Worm (Caenorhabditis elegans): ENCODE results near the gene glb-2.

Gene glb-2

ce11 chrIV:7263137-7263536 lies at the start of gene glb-2:
Gene glb-2 (minus strand): TSS chrIV:7263237.
- TF ChIP-seq cog-1 (tag; optimal IDR thresholded peaks at IDR 0.05): no peak
- no peak for TF ChIP-seq ztf-23 (GFP tag; IDR thresholded peaks at IDR 0.05)
- TF ChIP-seq ref-1 (GFP tag; conservative IDR thresholded peaks at IDR 0.05): no peak
- TF ChIP-seq tab-1 (GFP tag; IDR thresholded peaks at IDR 0.05): no peak
- no peak for TF ChIP-seq klf-2 (GFP tag; conservative IDR thresholded peaks at IDR 0.05)
- TF ChIP-seq ztf-29 (GFP tag; IDR thresholded peaks at IDR 0.05): no peak
- TF ChIP-seq med-1 (GFP tag; optimal IDR thresholded peaks at IDR 0.05; ENCODE audit: insufficient read depth): no peak
- TF ChIP-seq T22C8.4 (GFP tag; IDR thresholded peaks at IDR 0.05): no peak
- no peak for TF ChIP-seq flt-1 (GFP tag; IDR thresholded peaks at IDR 0.05)

ce11 chrIV:7312620-7313194 lies 49.7 kb upstream of the glb-2 start:
- TF ChIP-seq ztf-23 (GFP tag; IDR thresholded peaks at IDR 0.05): no peak
- TF ChIP-seq med-1 (GFP tag; optimal IDR thresholded peaks at IDR 0.05; ENCODE audit: insufficient read depth): no peak
- TF ChIP-seq T22C8.4 (GFP tag; IDR thresholded peaks at IDR 0.05): no peak
- no peak for TF ChIP-seq ztf-29 (GFP tag; IDR thresholded peaks at IDR 0.05)
- no peak for TF ChIP-seq klf-2 (GFP tag; conservative IDR thresholded peaks at IDR 0.05)
- TF ChIP-seq cog-1 (tag; optimal IDR thresholded peaks at IDR 0.05): no peak
- no peak for TF ChIP-seq tab-1 (GFP tag; IDR thresholded peaks at IDR 0.05)
- TF ChIP-seq ref-1 (GFP tag; conservative IDR thresholded peaks at IDR 0.05): no peak
- TF ChIP-seq flt-1 (GFP tag; IDR thresholded peaks at IDR 0.05): no peak

ce11 chrIV:7310842-7311241 lies 47.8 kb upstream of the glb-2 start:
- TF ChIP-seq ztf-29 (GFP tag; IDR thresholded peaks at IDR 0.05) (no peak), ztf-23 (GFP tag; IDR thresholded peaks at IDR 0.05) (no peak), flt-1 (GFP tag; IDR thresholded peaks at IDR 0.05) (no peak), cog-1 (tag; optimal IDR thresholded peaks at IDR 0.05) (no peak), tab-1 (GFP tag; IDR thresholded peaks at IDR 0.05) (no peak), klf-2 (GFP tag; conservative IDR thresholded peaks at IDR 0.05) (no peak), ref-1 (GFP tag; conservative IDR thresholded peaks at IDR 0.05) (no peak), med-1 (GFP tag; optimal IDR thresholded peaks at IDR 0.05; ENCODE audit: insufficient read depth) (no peak), T22C8.4 (GFP tag; IDR thresholded peaks at IDR 0.05) (no peak)

ce11 chrIV:7310410-7310809 lies 47.4 kb upstream of the glb-2 start, which contains the start of gene grl-4:
Gene grl-4 (minus strand): TSS chrIV:7310760.
- no peak for TF ChIP-seq klf-2 (GFP tag; conservative IDR thresholded peaks at IDR 0.05)
- TF ChIP-seq med-1 (GFP tag; optimal IDR thresholded peaks at IDR 0.05; ENCODE audit: insufficient read depth): no peak
- no peak for TF ChIP-seq ztf-23 (GFP tag; IDR thresholded peaks at IDR 0.05)
- no peak for TF ChIP-seq flt-1 (GFP tag; IDR thresholded peaks at IDR 0.05)
- TF ChIP-seq tab-1 (GFP tag; IDR thresholded peaks at IDR 0.05): no peak
- TF ChIP-seq ref-1 (GFP tag; conservative IDR thresholded peaks at IDR 0.05): no peak
- no peak for TF ChIP-seq T22C8.4 (GFP tag; IDR thresholded peaks at IDR 0.05)
- TF ChIP-seq ztf-29 (GFP tag; IDR thresholded peaks at IDR 0.05): no peak
- TF ChIP-seq cog-1 (tag; optimal IDR thresholded peaks at IDR 0.05): no peak

- TF ChIP-seq ztf-23 (GFP tag; IDR thresholded peaks at IDR 0.05) (no peak), klf-2 (GFP tag; conservative IDR thresholded peaks at IDR 0.05) (no peak), ztf-29 (GFP tag; IDR thresholded peaks at IDR 0.05) (no peak), flt-1 (GFP tag; IDR thresholded peaks at IDR 0.05) (no peak), T22C8.4 (GFP tag; IDR thresholded peaks at IDR 0.05) (no peak), ref-1 (GFP tag; conservative IDR thresholded peaks at IDR 0.05) (no peak), med-1 (GFP tag; optimal IDR thresholded peaks at IDR 0.05; ENCODE audit: insufficient read depth) (no peak), tab-1 (GFP tag; IDR thresholded peaks at IDR 0.05) (no peak), cog-1 (tag; optimal IDR thresholded peaks at IDR 0.05) (no peak)
These were observed 46.6 kb upstream of the glb-2 start for ce11 chrIV:7309678-7310077.

- TF ChIP-seq flt-1 (GFP tag; IDR thresholded peaks at IDR 0.05): no peak
- TF ChIP-seq klf-2 (GFP tag; conservative IDR thresholded peaks at IDR 0.05): no peak
- TF ChIP-seq T22C8.4 (GFP tag; IDR thresholded peaks at IDR 0.05): no peak
- no peak for TF ChIP-seq ztf-23 (GFP tag; IDR thresholded peaks at IDR 0.05)
- no peak for TF ChIP-seq ztf-29 (GFP tag; IDR thresholded peaks at IDR 0.05)
- TF ChIP-seq cog-1 (tag; optimal IDR thresholded peaks at IDR 0.05): no peak
- TF ChIP-seq tab-1 (GFP tag; IDR thresholded peaks at IDR 0.05): no peak
- no peak for TF ChIP-seq ref-1 (GFP tag; conservative IDR thresholded peaks at IDR 0.05)
- no peak for TF ChIP-seq med-1 (GFP tag; optimal IDR thresholded peaks at IDR 0.05; ENCODE audit: insufficient read depth)
These were observed 45.9 kb upstream of the glb-2 start, which contains the start of gene F42C5.6 for ce11 chrIV:7308974-7309373. Gene F42C5.6 (minus strand): TSS chrIV:7309074.

ce11 chrIV:7305325-7305724 lies 42.3 kb upstream of the glb-2 start, which contains the start of gene npr-27:
Gene npr-27 (plus strand): TSS chrIV:7305625.
- TF ChIP-seq cog-1 (tag; optimal IDR thresholded peaks at IDR 0.05): no peak
- TF ChIP-seq ztf-29 (GFP tag; IDR thresholded peaks at IDR 0.05): no peak
- TF ChIP-seq klf-2 (GFP tag; conservative IDR thresholded peaks at IDR 0.05): no peak
- no peak for TF ChIP-seq ref-1 (GFP tag; conservative IDR thresholded peaks at IDR 0.05)
- no peak for TF ChIP-seq tab-1 (GFP tag; IDR thresholded peaks at IDR 0.05)

ce11 chrIV:7301481-7301880 lies 38.4 kb upstream of the glb-2 start:
- TF ChIP-seq ref-1 (GFP tag; conservative IDR thresholded peaks at IDR 0.05): no peak
- no peak for TF ChIP-seq cog-1 (tag; optimal IDR thresholded peaks at IDR 0.05)
- TF ChIP-seq flt-1 (GFP tag; IDR thresholded peaks at IDR 0.05): no peak
- no peak for TF ChIP-seq med-1 (GFP tag; optimal IDR thresholded peaks at IDR 0.05; ENCODE audit: insufficient read depth)
- TF ChIP-seq ztf-29 (GFP tag; IDR thresholded peaks at IDR 0.05): no peak
- no peak for TF ChIP-seq ztf-23 (GFP tag; IDR thresholded peaks at IDR 0.05)
- no peak for TF ChIP-seq klf-2 (GFP tag; conservative IDR thresholded peaks at IDR 0.05)
- no peak for TF ChIP-seq T22C8.4 (GFP tag; IDR thresholded peaks at IDR 0.05)
- no peak for TF ChIP-seq tab-1 (GFP tag; IDR thresholded peaks at IDR 0.05)

- TF ChIP-seq tab-1 (GFP tag; IDR thresholded peaks at IDR 0.05) (no peak), klf-2 (GFP tag; conservative IDR thresholded peaks at IDR 0.05) (no peak), flt-1 (GFP tag; IDR thresholded peaks at IDR 0.05) (no peak)
These were observed 31.1 kb upstream of the glb-2 start, which contains the start of gene F42C5.5 for ce11 chrIV:7294121-7294520. Gene F42C5.5 (minus strand): TSS chrIV:7294221.

- no peak for TF ChIP-seq klf-2 (GFP tag; conservative IDR thresholded peaks at IDR 0.05)
- no peak for TF ChIP-seq med-1 (GFP tag; optimal IDR thresholded peaks at IDR 0.05; ENCODE audit: insufficient read depth)
- TF ChIP-seq ztf-23 (GFP tag; IDR thresholded peaks at IDR 0.05): no peak
- TF ChIP-seq T22C8.4 (GFP tag; IDR thresholded peaks at IDR 0.05): no peak
- no peak for TF ChIP-seq ref-1 (GFP tag; conservative IDR thresholded peaks at IDR 0.05)
- no peak for TF ChIP-seq ztf-29 (GFP tag; IDR thresholded peaks at IDR 0.05)
- no peak for TF ChIP-seq flt-1 (GFP tag; IDR thresholded peaks at IDR 0.05)
- no peak for TF ChIP-seq tab-1 (GFP tag; IDR thresholded peaks at IDR 0.05)
- TF ChIP-seq cog-1 (tag; optimal IDR thresholded peaks at IDR 0.05): no peak
These were observed 28.9 kb upstream of the glb-2 start, which contains the start of gene F42C5.4 for ce11 chrIV:7291957-7292356. Gene F42C5.4 (minus strand): TSS chrIV:7292127.
